Worm (Caenorhabditis elegans) whole organism, L4/young adult: ENCODE results near the gene try-8.
A peak's percentile ranks its signal among the peaks of the same experiment; 100 is the strongest.

Experiments
- W03F9.2 ChIP-seq: fragments of 150-350 bp; optimal IDR thresholded peaks from 2 replicates; lab custom pipeline; 2014; ENCODE audit warnings: missing biosample characterization, missing genetic modification characterization
- dao-5 ChIP-seq: sonication (generic microtip); optimal IDR thresholded peaks from 2 replicates; lab custom pipeline; 2016; ENCODE audit warnings: missing genotype, missing genetic modification characterization, moderate library complexity, missing compliant biosample characterization
- him-1 ChIP-seq: sonication (generic microtip); optimal IDR thresholded peaks from 2 replicates; lab custom pipeline; 2016; ENCODE audit warnings: missing genotype, missing genetic modification reagents, missing genetic modification characterization, missing compliant biosample characterization

- peak; percentile 0 for TF ChIP-seq W03F9.2 (tag; lab: Kevin White, UChicago)
- no peak for TF ChIP-seq dao-5 (tag; lab: Kevin White, UChicago)
- no peak for TF ChIP-seq him-1 (tag; lab: Kevin White, UChicago)
These were observed 19.3 kb downstream of the try-8 start for ce11 chrV:7434805-7435363.
